Fruit fly (Drosophila melanogaster) S2 (cell line): ENCODE data around the gene Npc2e.

Experiments used
- CG8478 ChIP-seq: fragments of >200 bp; optimal IDR thresholded peaks from 2 replicates; lab custom pipeline; 2018
- CTCF ChIP-seq, 2 experiments: fragments of >200 bp; optimal IDR thresholded peaks; 2 replicates each; lab custom pipeline; 2018

Gene Npc2e

DNA sequence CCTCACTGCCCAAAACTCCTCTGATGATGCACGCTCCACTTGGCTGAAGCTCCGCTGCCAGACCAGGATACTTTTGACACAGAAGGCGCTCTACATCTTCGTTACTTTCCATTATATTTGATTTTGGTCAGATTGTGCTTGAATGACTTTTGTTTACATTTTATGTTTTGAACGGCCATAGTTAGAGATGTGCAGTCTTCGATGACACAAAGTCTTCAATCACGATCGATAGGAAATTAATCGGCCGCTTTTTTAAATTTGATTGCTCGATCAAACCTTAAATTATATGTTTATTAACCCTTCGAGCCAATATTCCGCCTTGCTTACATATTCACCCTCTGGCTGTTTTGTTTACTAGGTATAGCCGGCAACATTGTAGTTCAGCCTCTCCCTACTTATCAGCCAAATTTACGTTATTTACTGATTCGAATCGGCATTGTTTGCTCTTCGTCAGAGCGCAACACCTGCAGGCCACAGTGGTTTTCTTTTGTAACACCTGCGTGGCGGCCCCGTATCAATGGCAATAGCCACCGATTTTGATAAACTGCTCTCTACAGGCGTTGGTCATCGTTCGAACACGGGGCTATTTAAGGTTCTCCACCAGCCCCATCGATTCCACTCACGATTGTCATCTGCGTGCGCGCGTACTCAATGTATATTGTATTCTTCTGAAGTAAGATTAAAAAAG, at the start of gene Npc2e, which contains the start of gene Fancl:
Npc2e (plus strand) TSS at position 638 of the 688 bp plus-strand sequence.
Fancl (minus strand) TSS at position 175 of the 688 bp plus-strand sequence.
- no peak for TF ChIP-seq CG8478 (lab: Kevin White, UChicago)
- no peak for TF ChIP-seq CTCF (optimal IDR thresholded peaks at IDR 0.05; lab: Kevin White, UChicago)

DNA sequence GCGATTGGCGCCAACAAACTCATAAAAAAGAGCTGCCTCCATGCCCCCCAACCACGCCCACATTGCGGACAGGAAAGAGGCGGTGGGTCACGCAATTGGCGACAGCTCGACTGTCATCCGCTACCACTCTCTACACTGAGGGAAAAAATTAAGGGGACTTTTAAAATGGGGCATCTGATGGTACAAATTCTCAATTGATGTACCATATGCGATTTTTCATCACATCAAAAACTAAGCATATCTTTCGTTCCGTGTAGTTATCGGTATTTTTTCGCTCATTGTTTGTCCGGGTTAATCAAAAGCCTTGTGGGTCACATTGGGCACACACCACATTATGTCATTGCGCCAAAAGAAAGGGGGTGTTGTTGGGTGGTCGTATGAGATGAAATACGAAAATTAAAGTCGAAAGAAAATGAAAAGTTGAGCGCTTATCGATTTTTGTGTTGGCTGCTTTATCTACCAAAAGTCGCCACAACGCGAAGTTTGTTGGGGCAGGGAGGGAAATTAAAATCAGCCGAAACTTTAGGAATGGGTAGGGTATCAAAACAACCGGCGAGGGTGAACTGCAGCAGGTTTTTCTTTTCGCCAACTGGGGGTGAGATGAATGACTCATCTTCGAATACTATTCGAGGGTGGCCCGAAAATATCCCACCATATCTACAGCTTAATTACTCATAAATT, 29.0 kb upstream of the Npc2e start:
- TF ChIP-seq CG8478 (lab: Kevin White, UChicago): no peak
- no peak for TF ChIP-seq CTCF (optimal IDR thresholded peaks at IDR 0.05; lab: Kevin White, UChicago)

DNA sequence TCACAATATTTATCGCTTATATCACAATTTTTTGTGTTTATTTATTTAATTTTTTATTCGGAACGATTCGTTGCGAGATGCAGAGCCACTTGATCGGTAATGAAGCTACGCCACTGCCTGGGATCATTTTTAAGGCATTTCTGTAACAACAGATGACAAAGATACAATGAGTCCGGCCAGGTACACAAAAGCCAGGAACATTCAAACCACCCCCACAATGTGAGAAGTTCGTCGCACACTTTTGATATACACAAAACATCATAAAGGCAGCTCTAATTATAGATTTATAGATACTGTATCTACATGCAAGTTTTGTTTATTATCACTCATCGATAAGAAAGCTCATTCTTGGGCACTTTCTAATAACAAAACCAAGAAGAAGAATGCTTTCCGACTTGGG, 28.1 kb upstream of the Npc2e start, which contains the start of gene CG31407:
CG31407 (minus strand) TSS at position 101 of the 400 bp plus-strand sequence.
- TF ChIP-seq CTCF (optimal IDR thresholded peaks at IDR 0.05; lab: Kevin White, UChicago) (no peak), CG8478 (lab: Kevin White, UChicago) (no peak)

DNA sequence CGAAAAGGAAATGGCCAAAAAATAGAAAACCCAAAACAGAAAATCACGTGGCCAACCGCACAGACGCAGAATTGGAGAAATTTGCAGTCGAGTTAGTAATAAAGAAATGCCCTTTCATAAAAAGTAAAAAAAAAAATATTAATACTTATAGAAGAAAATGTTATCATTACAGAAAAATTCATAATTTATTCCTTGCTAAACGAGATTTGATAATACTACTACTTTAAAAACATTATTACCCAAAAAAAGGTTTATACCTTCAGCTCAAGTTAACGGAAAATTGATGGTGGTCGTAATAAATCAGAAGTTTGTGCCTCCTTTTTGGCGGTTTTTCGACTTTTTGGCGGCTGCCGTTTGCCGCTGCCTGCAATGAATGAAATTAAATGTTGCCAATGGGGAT, 24.8 kb upstream of the Npc2e start:
- TF ChIP-seq CG8478 (lab: Kevin White, UChicago) (no peak), CTCF (optimal IDR thresholded peaks at IDR 0.05; lab: Kevin White, UChicago) (no peak)

DNA sequence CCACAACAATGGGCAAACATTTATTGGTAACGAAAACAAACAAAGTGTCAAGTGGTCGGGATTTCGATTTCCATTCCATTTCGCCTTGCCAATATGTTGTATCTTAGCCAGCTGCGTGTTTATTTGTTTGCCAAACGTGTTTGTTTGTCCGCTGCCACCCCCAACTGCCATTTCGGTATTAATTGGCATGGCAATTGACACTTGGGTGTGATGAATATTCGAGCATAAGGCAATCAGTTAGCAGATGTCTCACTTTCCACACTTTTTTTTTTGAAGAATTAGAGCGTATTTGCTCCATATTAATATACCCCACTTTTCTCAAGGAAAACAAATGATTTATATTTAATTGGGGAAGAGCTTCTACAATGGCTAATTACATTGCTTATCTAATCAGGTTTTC, 21.7 kb upstream of the Npc2e start:
- TF ChIP-seq CTCF (optimal IDR thresholded peaks at IDR 0.05; lab: Kevin White, UChicago) (no peak), CG8478 (lab: Kevin White, UChicago) (no peak)

DNA sequence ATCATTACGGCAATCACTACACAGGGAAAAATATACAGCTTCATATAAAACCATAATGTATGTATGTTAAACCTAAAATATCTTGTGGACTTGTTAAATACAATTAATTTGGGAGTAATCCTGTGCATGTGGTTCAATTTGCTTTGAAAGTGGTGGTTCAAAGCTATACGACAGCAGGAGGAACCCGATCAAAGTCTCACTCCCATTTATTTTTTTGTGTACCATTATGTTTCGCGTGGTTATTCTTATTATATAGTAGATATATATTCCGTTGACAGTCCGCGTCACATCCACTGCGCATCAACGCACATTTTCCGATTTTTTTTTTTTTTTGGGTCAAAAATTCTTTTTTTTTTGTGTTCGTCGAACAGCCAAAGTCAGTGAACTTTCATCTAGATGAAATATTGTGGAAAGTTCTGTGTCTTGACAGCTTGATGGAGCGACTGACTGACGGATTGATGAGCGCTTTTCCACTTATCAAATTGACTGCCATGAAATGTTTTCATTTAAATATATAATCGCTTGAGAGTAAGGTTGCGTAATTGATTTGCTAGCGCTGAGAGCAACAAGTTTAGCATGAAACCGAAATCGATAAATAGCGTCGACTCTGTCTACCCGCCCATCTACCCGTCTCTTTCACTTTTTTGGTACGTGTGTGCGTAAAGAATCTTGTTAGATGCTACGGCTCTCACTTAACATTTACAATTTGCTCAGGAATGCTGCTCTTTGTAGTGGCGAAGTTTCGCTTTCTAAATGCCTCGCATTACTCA, 20.0 kb upstream of the Npc2e start:
- no peak for TF ChIP-seq CG8478 (lab: Kevin White, UChicago)
- no peak for TF ChIP-seq CTCF (optimal IDR thresholded peaks at IDR 0.05; lab: Kevin White, UChicago)

DNA sequence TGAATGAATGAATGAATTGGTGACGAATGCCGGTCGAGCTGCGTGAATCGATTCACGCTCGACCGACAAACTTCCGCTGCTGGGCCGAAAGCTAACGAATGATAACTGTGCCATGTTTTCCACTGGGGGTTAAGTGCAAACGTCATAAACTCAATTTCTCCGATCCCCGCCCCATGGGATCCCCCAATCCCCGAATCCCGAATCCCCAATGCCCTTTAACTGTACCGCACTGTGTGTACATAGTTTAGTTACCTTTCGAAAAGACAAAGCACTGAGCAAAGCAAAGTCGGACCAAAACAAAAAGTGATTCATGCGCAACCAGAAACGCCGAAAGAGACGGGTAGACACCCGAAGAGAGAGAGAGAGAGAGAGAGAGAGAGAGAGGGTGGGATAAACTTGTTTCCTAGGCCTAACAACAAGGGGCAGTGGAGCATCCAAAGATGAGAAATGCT, 18.1 kb upstream of the Npc2e start:
- no peak for TF ChIP-seq CTCF (optimal IDR thresholded peaks at IDR 0.05; lab: Kevin White, UChicago)

DNA sequence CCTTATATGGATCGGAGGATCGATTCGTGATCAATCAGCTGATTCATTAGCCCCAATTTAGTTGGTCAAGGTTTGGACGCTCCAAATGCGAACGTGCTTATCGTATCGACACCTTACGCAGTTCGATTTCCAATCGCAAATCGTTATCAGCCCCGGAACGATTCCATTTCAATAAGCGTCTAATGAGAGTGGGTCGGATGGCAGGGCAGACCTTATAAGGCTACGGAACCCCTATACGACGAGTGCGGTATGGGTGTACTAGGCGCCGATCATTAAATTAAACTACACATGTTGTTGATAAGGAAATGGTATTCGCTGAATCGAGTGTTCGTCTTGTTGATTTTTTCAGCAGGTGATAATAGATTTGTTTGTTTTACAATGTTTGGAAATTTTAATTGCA, 17.4 kb upstream of the Npc2e start:
- TF ChIP-seq CTCF (optimal IDR thresholded peaks at IDR 0.05; lab: Kevin White, UChicago) (no peak), CG8478 (lab: Kevin White, UChicago) (no peak)

DNA sequence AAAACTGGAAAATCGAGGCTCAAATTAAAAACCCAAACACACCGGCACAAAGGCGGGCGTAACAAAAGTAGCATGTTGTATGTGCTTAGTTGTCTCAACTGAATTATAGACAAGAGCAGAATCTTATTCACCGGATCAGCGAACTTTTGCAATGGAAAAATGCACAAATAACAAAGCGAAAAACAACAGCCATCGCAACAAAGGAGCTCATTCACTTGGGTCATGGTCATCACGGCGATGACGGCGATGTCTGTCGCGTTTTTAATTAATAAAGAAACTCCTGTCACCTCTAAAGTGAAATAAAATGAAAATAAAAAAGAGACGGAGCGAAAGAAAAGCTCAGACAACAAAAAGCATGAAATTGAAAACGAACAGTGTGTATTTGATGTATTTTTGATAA, 13.9 kb upstream of the Npc2e start:
- no peak for TF ChIP-seq CG8478 (lab: Kevin White, UChicago)
- TF ChIP-seq CTCF (optimal IDR thresholded peaks at IDR 0.05; lab: Kevin White, UChicago): no peak

DNA sequence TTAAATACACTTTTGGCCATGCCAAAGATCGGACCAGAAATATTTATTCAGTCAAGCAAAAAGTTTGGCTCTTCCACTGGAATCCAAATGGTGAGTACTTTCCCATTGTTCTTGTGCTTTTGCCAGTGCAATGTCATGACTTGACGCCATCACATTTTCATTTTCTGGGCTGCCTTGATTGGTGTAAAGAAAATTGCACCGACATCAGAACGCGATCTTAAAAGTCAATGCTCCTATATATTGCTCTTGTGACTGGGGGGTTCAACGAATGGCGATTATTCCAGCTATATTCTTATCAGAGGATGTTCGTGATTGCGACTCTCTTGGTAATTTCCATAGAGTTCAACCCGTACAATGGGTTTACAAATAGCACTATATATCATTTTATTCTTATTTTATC, 12.6 kb upstream of the Npc2e start:
- TF ChIP-seq CTCF (optimal IDR thresholded peaks at IDR 0.05; lab: Kevin White, UChicago) (no peak), CG8478 (lab: Kevin White, UChicago) (no peak)

DNA sequence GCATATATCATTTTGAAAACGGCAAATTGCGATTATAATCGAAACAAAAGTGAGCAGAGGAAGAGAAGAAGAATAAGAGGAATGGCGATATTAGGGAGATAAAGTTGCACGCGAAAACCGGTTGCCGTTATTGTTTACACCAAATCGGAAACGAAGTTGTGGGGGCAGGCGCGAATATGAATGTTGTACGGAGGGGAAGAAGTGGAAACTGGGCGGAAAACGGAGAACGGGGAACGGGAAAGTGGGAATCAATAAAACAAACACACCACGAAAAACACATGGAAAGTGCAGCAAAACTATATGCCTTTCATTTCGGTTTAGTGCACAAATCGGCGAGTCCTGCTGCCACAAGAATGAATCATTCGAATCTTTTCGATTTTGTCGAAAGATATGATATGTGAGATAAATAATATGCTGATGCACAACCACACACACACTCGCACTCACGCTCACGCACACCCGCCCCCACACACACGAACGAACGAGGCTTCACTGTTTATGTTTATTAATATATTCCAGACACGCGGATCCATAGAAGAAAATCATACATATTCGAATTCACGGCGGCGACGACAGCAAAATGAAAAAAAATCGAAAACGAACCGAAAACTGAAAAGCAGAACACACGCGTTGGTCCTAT, 11.0 kb upstream of the Npc2e start:
- TF ChIP-seq CG8478 (lab: Kevin White, UChicago) (no peak), CTCF (optimal IDR thresholded peaks at IDR 0.05; lab: Kevin White, UChicago) (no peak)

DNA sequence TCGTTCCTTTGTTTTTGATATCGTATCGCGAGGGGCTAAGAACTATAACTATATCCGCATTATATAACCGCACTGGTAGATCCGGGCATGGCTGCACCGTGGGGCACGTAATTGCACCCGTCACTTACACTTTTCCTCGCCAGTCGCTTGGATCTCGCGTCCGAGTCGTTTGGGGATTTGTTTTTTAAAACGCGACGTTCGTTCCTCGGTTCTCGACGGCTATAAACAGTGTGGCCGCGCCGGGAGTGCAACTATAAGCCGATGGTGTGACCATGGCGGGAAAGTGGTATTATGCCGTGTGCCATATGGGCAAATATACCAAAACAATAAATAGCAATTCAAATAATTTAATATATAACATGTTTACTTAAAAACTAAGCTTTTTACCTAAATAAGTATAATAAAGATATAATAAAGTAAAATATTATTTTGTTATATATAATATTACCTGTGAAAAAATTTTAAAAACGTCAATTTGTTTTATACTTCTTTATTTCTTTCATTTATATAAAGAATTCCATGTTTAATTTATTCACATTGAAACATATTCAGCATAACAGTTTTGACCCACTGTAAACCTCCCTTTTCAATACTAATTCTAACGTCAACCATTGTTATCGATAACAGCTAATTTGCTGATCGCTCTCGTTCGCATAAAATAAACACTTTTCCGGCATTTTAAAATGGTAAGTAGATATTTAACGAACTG, 10.3 kb upstream of the Npc2e start, which contains the start of the genes Mical and CG3909:
Mical (minus strand) TSS at position 232 of the 709 bp plus-strand sequence.
CG3909 (plus strand) TSS at position 607 of the 709 bp plus-strand sequence.
- no peak for TF ChIP-seq CTCF (optimal IDR thresholded peaks at IDR 0.05; lab: Kevin White, UChicago)
- no peak for TF ChIP-seq CG8478 (lab: Kevin White, UChicago)

DNA sequence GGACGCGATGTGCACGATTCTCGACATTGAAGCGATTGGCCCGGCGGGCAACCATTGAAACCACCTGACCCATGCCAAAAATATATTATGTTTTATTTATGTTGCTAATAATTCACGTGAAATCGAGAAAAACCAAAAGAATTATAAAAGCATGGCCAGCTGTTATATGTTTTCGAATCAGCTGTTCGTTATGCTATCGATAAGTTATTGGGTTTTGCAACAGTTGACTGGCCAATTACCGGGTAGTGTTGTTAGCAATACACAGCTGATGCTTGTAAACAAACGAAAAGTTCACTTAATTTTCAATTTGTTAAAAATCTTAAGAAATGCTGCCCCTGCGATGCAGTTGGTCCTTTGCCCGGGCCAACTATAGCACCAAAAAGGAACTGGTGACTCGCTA, 7.8 kb upstream of the Npc2e start, which contains the start of the genes CG11722 and mtTFB2:
CG11722 (minus strand) TSS at position 200 of the 400 bp plus-strand sequence.
mtTFB2 (plus strand) TSS at position 232 of the 400 bp plus-strand sequence.
- TF ChIP-seq CTCF (optimal IDR thresholded peaks at IDR 0.05; lab: Kevin White, UChicago) (no peak), CG8478 (lab: Kevin White, UChicago) (no peak)
